Worm (Caenorhabditis elegans): Measurements from ENCODE around the gene Y39B6A.25.
A peak's percentile ranks its signal among the peaks of the same experiment; 100 is the strongest.

Gene Y39B6A.25

DNA sequence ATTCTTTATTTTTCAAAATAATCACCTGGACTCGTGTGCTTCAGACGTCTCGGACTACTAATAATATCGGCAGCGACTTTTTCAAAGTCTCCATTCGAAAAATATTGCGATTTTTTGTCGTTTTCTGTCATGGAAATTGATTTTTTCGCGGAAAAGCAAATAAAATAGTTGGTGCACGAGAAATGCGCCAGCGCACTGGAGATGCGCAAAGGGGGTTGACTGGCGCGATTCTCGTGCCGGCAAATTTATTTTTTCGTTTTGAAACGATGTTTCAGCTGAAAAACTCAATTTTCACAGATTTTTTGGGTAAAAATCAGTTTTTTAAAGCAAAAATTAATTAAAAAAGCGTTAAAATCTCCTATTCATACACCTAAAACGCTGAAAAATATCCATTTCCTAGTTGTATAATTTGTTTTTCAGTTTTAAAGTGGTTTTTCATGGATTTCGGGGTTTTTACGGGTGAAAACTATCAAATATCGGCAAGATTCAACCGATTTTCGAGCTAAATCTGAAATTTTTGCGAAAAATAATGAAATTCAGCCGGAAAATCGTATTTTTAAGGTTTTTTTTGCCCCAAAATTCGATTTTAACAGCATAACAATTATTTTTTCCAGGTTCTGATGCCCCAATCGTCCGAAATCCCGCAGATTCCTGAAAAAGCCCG, 35.9 kb upstream of the Y39B6A.25 start, which contains the start of the genes reps-1 and Y39B6A.37:
reps-1 (minus strand) TSS at position 263 of the 664 bp plus-strand sequence.
Y39B6A.37 (plus strand) TSS at position 614 of the 664 bp plus-strand sequence.
- TF ChIP-seq hmg-4 (GFP tag; optimal IDR thresholded peaks at IDR 0.05) (no peak), pes-1 (GFP tag; IDR thresholded peaks at IDR 0.05) (peak; percentile 43; the same call in 1 of the 2 replicates), hmbx-1 (tag; optimal IDR thresholded peaks at IDR 0.05) (no peak), F13C5.2 (tag; optimal IDR thresholded peaks at IDR 0.05) (peak; percentile 34)

DNA sequence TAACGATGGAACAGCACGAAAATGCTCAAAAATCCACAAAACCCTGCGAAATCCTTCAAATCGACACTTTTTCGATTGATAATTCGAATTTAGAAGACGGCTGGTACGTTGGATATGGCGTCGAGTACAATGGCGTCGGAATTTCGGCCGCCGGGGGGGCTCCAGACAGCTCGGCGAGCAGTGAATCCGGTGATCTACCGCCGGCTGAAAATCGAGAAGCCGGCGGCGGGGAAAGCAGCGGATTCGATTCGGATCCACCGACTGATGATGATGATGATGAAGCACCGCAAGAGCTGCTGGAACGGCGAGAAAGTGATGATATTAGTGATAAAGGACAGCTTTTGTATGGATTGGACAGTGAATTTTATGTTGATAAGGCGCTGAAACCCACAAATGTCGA, 35.3 kb upstream of the Y39B6A.25 start:
- TF ChIP-seq B0310.2 (tag; optimal IDR thresholded peaks at IDR 0.05): no peak
- TF ChIP-seq tbx-11 (GFP tag; IDR thresholded peaks at IDR 0.05): no peak
- TF ChIP-seq hmg-4 (GFP tag; optimal IDR thresholded peaks at IDR 0.05): no peak
- TF ChIP-seq pes-1 (GFP tag; IDR thresholded peaks at IDR 0.05): no peak

DNA sequence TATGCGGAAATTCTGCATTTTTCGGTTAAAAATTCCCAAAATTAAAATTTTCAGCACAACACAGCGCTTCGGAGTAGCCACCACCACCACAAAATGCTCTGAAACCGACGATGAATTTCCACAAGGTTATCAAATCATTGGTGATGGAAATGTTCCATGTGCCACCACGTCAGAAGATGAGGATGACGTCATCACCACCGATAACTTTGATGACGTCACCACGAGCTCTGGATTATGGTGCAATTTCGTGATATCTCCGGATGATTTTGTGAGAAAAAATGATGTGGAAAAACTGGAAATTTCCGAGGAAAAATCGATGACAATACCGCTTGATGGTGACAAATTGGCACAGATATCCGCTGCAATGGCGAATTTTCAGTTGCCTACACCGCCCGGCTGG, 33.2 kb upstream of the Y39B6A.25 start:
- TF ChIP-seq hmg-4 (GFP tag; optimal IDR thresholded peaks at IDR 0.05) (no peak), hmbx-1 (tag; optimal IDR thresholded peaks at IDR 0.05) (no peak), sea-1 (GFP tag; conservative IDR thresholded peaks at IDR 0.05) (no peak), F13C5.2 (tag; optimal IDR thresholded peaks at IDR 0.05) (no peak), flt-1 (GFP tag; IDR thresholded peaks at IDR 0.05) (no peak), tbx-37 (GFP tag; conservative IDR thresholded peaks at IDR 0.05) (no peak), aly-1 (tag; optimal IDR thresholded peaks at IDR 0.05) (no peak), pes-1 (GFP tag; IDR thresholded peaks at IDR 0.05) (no peak), tbx-11 (GFP tag; IDR thresholded peaks at IDR 0.05) (no peak), tra-4 (tag; optimal IDR thresholded peaks at IDR 0.05) (no peak), ets-7 (tag; optimal IDR thresholded peaks at IDR 0.05) (no peak), B0310.2 (tag; optimal IDR thresholded peaks at IDR 0.05) (no peak), ama-1 (optimal IDR thresholded peaks at IDR 0.05) (no peak), ceh-36 (tag; optimal IDR thresholded peaks at IDR 0.05) (no peak)

DNA sequence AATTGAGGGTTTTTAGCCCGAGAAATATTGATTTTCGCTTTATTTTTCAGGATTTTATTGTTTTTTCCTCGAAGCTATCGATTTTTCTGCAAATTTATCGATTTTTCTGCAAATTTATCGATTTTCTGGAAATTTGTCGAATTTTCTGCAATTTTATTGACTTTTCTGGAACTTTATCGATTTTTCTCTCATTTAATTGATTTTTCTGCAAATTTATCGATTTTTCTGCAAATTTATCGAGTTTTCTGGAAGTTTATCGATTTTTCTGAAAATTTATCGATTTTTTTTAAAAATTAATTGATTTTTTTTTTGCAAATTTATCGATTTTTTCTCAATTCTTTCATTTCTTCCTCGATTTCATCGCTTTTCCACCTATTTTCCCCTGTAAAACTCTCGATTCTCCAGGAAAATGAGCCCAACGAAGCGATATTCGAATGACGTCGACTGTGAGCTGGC, 32.7 kb upstream of the Y39B6A.25 start, which contains the start of gene gtf-2F2:
gtf-2F2 (plus strand) TSS at position 406 of the 456 bp plus-strand sequence.
- TF ChIP-seq flt-1 (GFP tag; IDR thresholded peaks at IDR 0.05): no peak
- TF ChIP-seq B0310.2 (tag; optimal IDR thresholded peaks at IDR 0.05): no peak
- no peak for TF ChIP-seq hnd-1 (tag; optimal IDR thresholded peaks at IDR 0.05)
- TF ChIP-seq sea-1 (GFP tag; conservative IDR thresholded peaks at IDR 0.05): no peak
- TF ChIP-seq hmbx-1 (tag; optimal IDR thresholded peaks at IDR 0.05): no peak
- TF ChIP-seq tbx-11 (GFP tag; IDR thresholded peaks at IDR 0.05): no peak
- TF ChIP-seq ets-7 (tag; optimal IDR thresholded peaks at IDR 0.05): no peak
- no peak for TF ChIP-seq tra-4 (tag; optimal IDR thresholded peaks at IDR 0.05)
- no peak for TF ChIP-seq hmg-4 (GFP tag; optimal IDR thresholded peaks at IDR 0.05)
- no peak for TF ChIP-seq aly-1 (tag; optimal IDR thresholded peaks at IDR 0.05)
- TF ChIP-seq tbx-37 (GFP tag; conservative IDR thresholded peaks at IDR 0.05): no peak
- TF ChIP-seq pes-1 (GFP tag; IDR thresholded peaks at IDR 0.05): no peak
- TF ChIP-seq ama-1 (optimal IDR thresholded peaks at IDR 0.05): no peak
- TF ChIP-seq ceh-13 (GFP tag; optimal IDR thresholded peaks at IDR 0.05): no peak
- no peak for TF ChIP-seq ceh-36 (tag; optimal IDR thresholded peaks at IDR 0.05)
- TF ChIP-seq scrt-1 (GFP tag; IDR thresholded peaks at IDR 0.05): no peak
- TF ChIP-seq F13C5.2 (tag; optimal IDR thresholded peaks at IDR 0.05): no peak

DNA sequence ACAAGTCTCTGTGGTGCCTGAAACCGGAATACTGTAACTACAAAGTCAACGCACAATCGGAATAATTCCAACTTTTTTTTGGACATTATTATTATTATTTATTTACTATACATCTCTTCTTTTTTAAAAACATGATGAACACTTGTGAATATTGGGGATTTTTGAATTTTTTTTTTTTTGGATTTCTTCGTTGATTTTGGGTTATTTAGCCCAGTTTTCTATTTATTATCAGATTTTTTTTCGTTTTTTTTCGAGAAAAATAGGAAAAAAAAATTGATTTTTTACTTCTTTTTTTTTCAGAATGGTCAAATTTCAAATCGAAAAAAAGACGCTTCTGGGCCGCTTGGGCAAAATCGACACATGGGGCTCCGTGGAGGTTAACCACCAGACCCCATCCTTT, 28.2 kb upstream of the Y39B6A.25 start, which contains the start of gene tgt-2:
tgt-2 (plus strand) TSS at position 301 of the 400 bp plus-strand sequence.
- TF ChIP-seq sea-1 (GFP tag; conservative IDR thresholded peaks at IDR 0.05) (no peak), ceh-13 (GFP tag; optimal IDR thresholded peaks at IDR 0.05) (no peak), tbx-11 (GFP tag; IDR thresholded peaks at IDR 0.05) (no peak), hnd-1 (tag; optimal IDR thresholded peaks at IDR 0.05) (no peak), F13C5.2 (tag; optimal IDR thresholded peaks at IDR 0.05) (no peak)

DNA sequence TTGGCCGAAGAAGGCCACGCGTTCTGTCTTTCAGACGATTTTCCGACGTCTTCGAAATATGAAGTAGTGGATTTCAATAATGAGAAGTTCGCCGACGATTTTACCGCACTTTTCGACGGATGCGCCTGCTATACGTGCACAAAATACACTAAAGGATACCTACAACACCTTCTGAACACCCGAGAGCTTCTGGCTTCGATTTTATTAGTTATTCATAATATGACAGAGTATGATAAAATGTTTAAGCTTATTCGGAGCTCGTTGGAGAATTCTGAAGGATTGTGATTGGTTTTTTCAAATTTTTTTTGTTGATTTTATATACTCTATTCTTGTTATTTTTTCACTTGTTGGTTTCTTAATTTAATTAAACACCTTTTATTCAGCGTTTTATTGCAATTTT, 25.7 kb upstream of the Y39B6A.25 start:
- TF ChIP-seq pes-1 (GFP tag; IDR thresholded peaks at IDR 0.05): no peak
- no peak for TF ChIP-seq tbx-11 (GFP tag; IDR thresholded peaks at IDR 0.05)
- TF ChIP-seq hmg-4 (GFP tag; optimal IDR thresholded peaks at IDR 0.05): no peak
- no peak for TF ChIP-seq hmbx-1 (tag; optimal IDR thresholded peaks at IDR 0.05)
- TF ChIP-seq tra-4 (tag; optimal IDR thresholded peaks at IDR 0.05): no peak
- no peak for TF ChIP-seq F13C5.2 (tag; optimal IDR thresholded peaks at IDR 0.05)
- no peak for TF ChIP-seq ama-1 (optimal IDR thresholded peaks at IDR 0.05)
- no peak for TF ChIP-seq ceh-36 (tag; optimal IDR thresholded peaks at IDR 0.05)
- no peak for TF ChIP-seq ceh-13 (GFP tag; optimal IDR thresholded peaks at IDR 0.05)

DNA sequence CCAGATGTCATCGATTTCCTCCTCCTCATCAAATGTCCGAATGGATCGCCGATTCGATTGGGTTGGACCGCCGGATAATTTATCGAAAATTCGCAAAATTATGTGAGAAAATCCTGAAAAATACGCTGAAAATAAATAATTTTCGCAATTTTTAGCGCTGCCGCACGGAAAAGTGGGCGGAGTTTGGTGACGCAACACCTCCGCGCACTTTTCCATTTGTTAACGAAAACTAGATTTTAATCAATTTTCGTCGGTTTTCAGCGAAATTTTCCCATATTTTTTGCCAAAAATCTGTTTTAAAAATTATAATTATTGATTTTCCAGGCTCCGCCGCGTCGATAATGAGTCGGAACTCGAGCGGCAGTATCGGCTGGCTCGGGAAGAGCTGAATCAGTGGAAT, 25.2 kb upstream of the Y39B6A.25 start, which contains the start of gene Y39B6A.34:
Y39B6A.34 (plus strand) TSS at position 3 of the 400 bp plus-strand sequence.
- TF ChIP-seq pes-1 (GFP tag; IDR thresholded peaks at IDR 0.05) (peak; percentile 59; the same call in 1 of the 2 replicates), flt-1 (GFP tag; IDR thresholded peaks at IDR 0.05) (no peak)

DNA sequence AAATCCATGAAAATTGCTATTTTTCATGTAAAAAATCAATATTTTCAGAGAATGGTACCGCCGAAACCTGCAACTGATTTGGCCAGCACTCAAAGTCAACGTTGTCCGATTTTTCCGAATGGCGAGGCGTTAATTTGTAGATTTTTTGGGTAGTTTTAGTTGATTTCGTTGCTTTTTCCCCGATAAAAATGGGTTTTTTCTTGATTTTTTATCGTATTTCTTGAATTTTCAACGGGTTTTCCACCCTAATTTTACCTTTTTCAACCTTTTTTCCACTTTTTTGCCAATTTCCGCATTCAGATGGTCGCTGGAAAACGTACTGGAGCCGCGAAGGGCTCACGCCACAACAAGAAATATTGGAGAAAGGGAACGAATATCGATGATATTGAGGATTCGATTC, 24.6 kb upstream of the Y39B6A.25 start, which contains the start of gene Y39B6A.33:
Y39B6A.33 (plus strand) TSS at position 301 of the 400 bp plus-strand sequence.
- TF ChIP-seq tbx-37 (GFP tag; conservative IDR thresholded peaks at IDR 0.05) (no peak), F13C5.2 (tag; optimal IDR thresholded peaks at IDR 0.05) (no peak), tra-4 (tag; optimal IDR thresholded peaks at IDR 0.05) (no peak), scrt-1 (GFP tag; IDR thresholded peaks at IDR 0.05) (no peak), flt-1 (GFP tag; IDR thresholded peaks at IDR 0.05) (no peak), ceh-36 (tag; optimal IDR thresholded peaks at IDR 0.05) (no peak), tbx-11 (GFP tag; IDR thresholded peaks at IDR 0.05) (no peak), hnd-1 (tag; optimal IDR thresholded peaks at IDR 0.05) (no peak), ama-1 (optimal IDR thresholded peaks at IDR 0.05) (no peak), B0310.2 (tag; optimal IDR thresholded peaks at IDR 0.05) (no peak), hmbx-1 (tag; optimal IDR thresholded peaks at IDR 0.05) (no peak), ceh-13 (GFP tag; optimal IDR thresholded peaks at IDR 0.05) (no peak), aly-1 (tag; optimal IDR thresholded peaks at IDR 0.05) (no peak), sea-1 (GFP tag; conservative IDR thresholded peaks at IDR 0.05) (no peak), pes-1 (GFP tag; IDR thresholded peaks at IDR 0.05) (no peak), hmg-4 (GFP tag; optimal IDR thresholded peaks at IDR 0.05) (no peak), ets-7 (tag; optimal IDR thresholded peaks at IDR 0.05) (no peak)

All from whole organism, early embryonic.